Fruit fly (Drosophila melanogaster) whole organism, embryonic: ENCODE measurements around the gene CG14277.
A peak's percentile ranks its signal among the peaks of the same experiment; 100 is the strongest.

Source experiments
- Adf1 ChIP-seq: fragments of 200-800 bp; sonication (Bioruptor generic); IDR thresholded peaks from 2 replicates; pipeline ENCODE4 v1.3.6; 2022; ENCODE audit warnings: missing biosample characterization, missing genetic modification characterization
- BEAF-32 ChIP-seq: fragments of 200-800 bp; sonication (Bioruptor generic); optimal IDR thresholded peaks from 3 replicates; lab custom pipeline; 2017; ENCODE audit warnings: missing biosample characterization, missing genetic modification characterization, mild to moderate bottlenecking, moderate library complexity, missing genetic modification reagents
- Bteb2 ChIP-seq: fragments of 200-800 bp; sonication (Bioruptor generic); optimal IDR thresholded peaks from 2 replicates; lab custom pipeline; 2016; ENCODE audit warnings: missing biosample characterization, missing genetic modification characterization
- CG12104 ChIP-seq: fragments of 200-800 bp; sonication (Bioruptor generic); optimal IDR thresholded peaks from 3 replicates; lab custom pipeline; 2016; ENCODE audit warnings: missing biosample characterization, missing genetic modification characterization
- CG13296 ChIP-seq: fragments of 200-800 bp; sonication (Bioruptor generic); optimal IDR thresholded peaks from 3 replicates; lab custom pipeline; 2018; ENCODE audit warnings: missing biosample characterization, mild to moderate bottlenecking, missing genetic modification characterization
- CG13624 ChIP-seq: fragments of 200-800 bp; sonication (Bioruptor generic); optimal IDR thresholded peaks from 2 replicates; lab custom pipeline; 2016; ENCODE audit warnings: missing biosample characterization, missing genetic modification characterization
- CG13894 ChIP-seq: fragments of 200-800 bp; sonication (Bioruptor generic); optimal IDR thresholded peaks from 3 replicates; lab custom pipeline; 2018; ENCODE audit warnings: missing biosample characterization, mild to moderate bottlenecking, missing genetic modification characterization, moderate library complexity
- CG15269 ChIP-seq: fragments of 200-800 bp; sonication (Bioruptor generic); optimal IDR thresholded peaks from 2 replicates; lab custom pipeline; 2018; ENCODE audit warnings: missing biosample characterization, mild to moderate bottlenecking, missing genetic modification characterization, moderate library complexity
- CG1602 ChIP-seq: fragments of 200-800 bp; sonication (Bioruptor generic); optimal IDR thresholded peaks from 3 replicates; lab custom pipeline; 2016; ENCODE audit warnings: missing biosample characterization, missing genetic modification characterization
- CG18011 ChIP-seq: fragments of 200-800 bp; sonication (Bioruptor generic); optimal IDR thresholded peaks from 2 replicates; lab custom pipeline; 2017; ENCODE audit warnings: missing biosample characterization, missing genetic modification characterization, mild to moderate bottlenecking, moderate library complexity, missing genotype
- CG18476 ChIP-seq: fragments of 200-800 bp; sonication (Bioruptor generic); optimal IDR thresholded peaks from 2 replicates; lab custom pipeline; 2016; ENCODE audit warnings: missing biosample characterization, mild to moderate bottlenecking, missing genetic modification characterization
- CG18619 ChIP-seq: fragments of 200-800 bp; sonication (Bioruptor generic); optimal IDR thresholded peaks from 3 replicates; lab custom pipeline; 2017; ENCODE audit warnings: missing biosample characterization, mild to moderate bottlenecking, missing genetic modification characterization
- CG2712 ChIP-seq: fragments of 200-800 bp; optimal IDR thresholded peaks from 3 replicates; lab custom pipeline; 2019; ENCODE audit warnings: missing biosample characterization, mild to moderate bottlenecking, missing genetic modification characterization, moderate library complexity
- CG30020 ChIP-seq: fragments of 200-800 bp; optimal IDR thresholded peaks from 2 replicates; lab custom pipeline; 2019; ENCODE audit warnings: missing biosample characterization, mild to moderate bottlenecking, missing genetic modification characterization, moderate library complexity
- CG3065 ChIP-seq: fragments of 200-800 bp; sonication (Bioruptor generic); optimal IDR thresholded peaks from 2 replicates; lab custom pipeline; 2016; ENCODE audit warnings: missing biosample characterization, missing genetic modification characterization
- CG33213 ChIP-seq: fragments of 200-800 bp; sonication (Bioruptor generic); optimal IDR thresholded peaks from 3 replicates; lab custom pipeline; 2016; ENCODE audit warnings: missing biosample characterization, missing genetic modification characterization
- CG42726 ChIP-seq: fragments of 200-800 bp; sonication (Bioruptor generic); IDR thresholded peaks from 2 replicates; pipeline ENCODE4 v1.3.6; 2022; ENCODE audit warnings: missing biosample characterization, missing genetic modification characterization; ENCODE audit not compliant: partially characterized antibody
- CG5245 ChIP-seq: fragments of 200-800 bp; sonication (Bioruptor generic); optimal IDR thresholded peaks from 3 replicates; lab custom pipeline; 2016; ENCODE audit warnings: missing biosample characterization, missing genetic modification characterization
- CG6654 ChIP-seq: fragments of 200-800 bp; sonication (Bioruptor generic); optimal IDR thresholded peaks from 2 replicates; lab custom pipeline; 2017; ENCODE audit warnings: missing biosample characterization, mild to moderate bottlenecking, missing genetic modification characterization
- CG6813 ChIP-seq: fragments of 200-800 bp; sonication (Bioruptor generic); optimal IDR thresholded peaks from 2 replicates; lab custom pipeline; 2017; ENCODE audit warnings: missing biosample characterization, missing genetic modification characterization, mild to moderate bottlenecking, moderate library complexity, missing genetic modification reagents
- CG7271 ChIP-seq: fragments of 200-800 bp; sonication (Bioruptor generic); optimal IDR thresholded peaks from 2 replicates; lab custom pipeline; 2018; ENCODE audit warnings: missing biosample characterization, mild to moderate bottlenecking, missing genetic modification characterization, moderate library complexity
- CG9727 ChIP-seq: fragments of 200-800 bp; sonication (Bioruptor generic); optimal IDR thresholded peaks from 3 replicates; lab custom pipeline; 2017; ENCODE audit warnings: missing biosample characterization, mild to moderate bottlenecking, missing genetic modification characterization
- CG9797 ChIP-seq: fragments of 200-800 bp; sonication (Bioruptor generic); optimal IDR thresholded peaks from 3 replicates; lab custom pipeline; 2018; ENCODE audit warnings: missing biosample characterization, mild to moderate bottlenecking, missing genetic modification characterization
- D19B ChIP-seq: fragments of 200-800 bp; sonication (Bioruptor generic); optimal IDR thresholded peaks from 2 replicates; lab custom pipeline; 2017; ENCODE audit warnings: missing biosample characterization, mild to moderate bottlenecking, missing genetic modification characterization
- Ets65A ChIP-seq: fragments of 200-800 bp; sonication (Bioruptor generic); peaks from one replicate; lab custom pipeline; 2016; ENCODE audit warnings: missing biosample characterization, missing genetic modification characterization
- HLH3B ChIP-seq: fragments of 200-800 bp; sonication (Bioruptor generic); IDR thresholded peaks from 2 replicates; pipeline ENCODE4 v1.3.6; 2022; ENCODE audit warnings: missing biosample characterization, missing genetic modification characterization
- HLHmδ ChIP-seq: fragments of 200-800 bp; sonication (Bioruptor generic); optimal IDR thresholded peaks from 2 replicates; lab custom pipeline; 2018; ENCODE audit warnings: missing biosample characterization, mild to moderate bottlenecking, missing genetic modification characterization, moderate library complexity
- MESR4 ChIP-seq: fragments of 200-800 bp; sonication (Bioruptor generic); optimal IDR thresholded peaks from 2 replicates; lab custom pipeline; 2018; ENCODE audit warnings: missing biosample characterization, mild to moderate bottlenecking, missing genetic modification characterization, moderate library complexity
- Mes4 ChIP-seq: fragments of 200-800 bp; sonication (Bioruptor generic); optimal IDR thresholded peaks from 2 replicates; lab custom pipeline; 2016; ENCODE audit warnings: missing biosample characterization, missing genetic modification characterization
- Oli ChIP-seq: fragments of 200-800 bp; sonication (Bioruptor generic); optimal IDR thresholded peaks from 2 replicates; lab custom pipeline; 2018; ENCODE audit warnings: missing biosample characterization, mild to moderate bottlenecking, missing genetic modification characterization, moderate library complexity
- Sin3A ChIP-seq: fragments of >200 bp; optimal IDR thresholded peaks from 2 replicates; lab custom pipeline; 2018
- Tbp ChIP-seq: fragments of >200 bp; optimal IDR thresholded peaks from 2 replicates; lab custom pipeline; 2018; ENCODE audit warnings: missing biosample characterization, missing genetic modification characterization
- bsh ChIP-seq, 2 experiments: fragments of 200-800 bp; sonication (Bioruptor generic); optimal IDR thresholded peaks; 2 replicates each; lab custom pipeline; 2017 to 2018; ENCODE audit warnings: mild to moderate bottlenecking in 2 of 2, missing biosample characterization in 2 of 2, missing genetic modification characterization in 2 of 2, moderate library complexity in 1 of 2
- cato ChIP-seq: fragments of 200-800 bp; sonication (Bioruptor generic); optimal IDR thresholded peaks from 2 replicates; lab custom pipeline; 2016; ENCODE audit warnings: missing biosample characterization, missing genetic modification characterization, borderline replicate concordance
- chm ChIP-seq: fragments of 200-800 bp; sonication (Bioruptor generic); IDR thresholded peaks from 2 replicates; pipeline ENCODE4 v1.3.6; 2022; ENCODE audit warnings: missing biosample characterization, missing genetic modification characterization
- corto ChIP-seq: fragments of 200-800 bp; sonication (Bioruptor generic); optimal IDR thresholded peaks from 2 replicates; lab custom pipeline; 2016; ENCODE audit warnings: missing biosample characterization, mild to moderate bottlenecking, missing genetic modification characterization, moderate library complexity
- crol ChIP-seq: fragments of 200-800 bp; sonication (Bioruptor generic); IDR thresholded peaks from 2 replicates; pipeline ENCODE4 v1.3.6; 2022; ENCODE audit warnings: missing biosample characterization, missing genetic modification characterization
- dan ChIP-seq: fragments of 200-800 bp; sonication (Bioruptor generic); IDR thresholded peaks from 2 replicates; pipeline ENCODE4 v1.3.6; 2022; ENCODE audit warnings: missing biosample characterization, missing genetic modification characterization
- gfzf ChIP-seq: fragments of 200-800 bp; sonication (Bioruptor generic); optimal IDR thresholded peaks from 2 replicates; lab custom pipeline; 2016; ENCODE audit warnings: missing biosample characterization, mild to moderate bottlenecking, missing genetic modification characterization, moderate library complexity
- gro ChIP-seq: fragments of 200-800 bp; sonication (Bioruptor generic); optimal IDR thresholded peaks from 2 replicates; lab custom pipeline; 2016; ENCODE audit warnings: missing biosample characterization, missing genetic modification characterization
- hbn ChIP-seq: fragments of 200-800 bp; sonication (Bioruptor generic); IDR thresholded peaks from 2 replicates; pipeline ENCODE4 v1.3.6; 2022; ENCODE audit warnings: missing biosample characterization, missing genetic modification characterization; ENCODE audit not compliant: partially characterized antibody
- hth ChIP-seq: fragments of >200 bp; optimal IDR thresholded peaks from 2 replicates; lab custom pipeline; 2017; ENCODE audit warnings: inconsistent platforms
- jigr1 ChIP-seq: fragments of 200-800 bp; sonication (Bioruptor generic); IDR thresholded peaks from 3 replicates; pipeline ENCODE4 v1.3.6; 2022; ENCODE audit warnings: missing biosample characterization, missing genetic modification characterization
- kay ChIP-seq: fragments of 200-800 bp; sonication (Bioruptor generic); optimal IDR thresholded peaks from 2 replicates; lab custom pipeline; 2016; ENCODE audit warnings: missing biosample characterization, missing genetic modification characterization
- lbe ChIP-seq: fragments of 200-800 bp; sonication (Bioruptor generic); optimal IDR thresholded peaks from 2 replicates; lab custom pipeline; 2016; ENCODE audit warnings: missing biosample characterization, mild to moderate bottlenecking, missing genetic modification characterization
- sima ChIP-seq: fragments of 200-800 bp; sonication (Bioruptor generic); optimal IDR thresholded peaks from 2 replicates; lab custom pipeline; 2016; ENCODE audit warnings: missing biosample characterization, missing genetic modification characterization
- slbo ChIP-seq: fragments of 200-800 bp; sonication (Bioruptor generic); IDR thresholded peaks from 2 replicates; pipeline ENCODE4 v1.3.6; 2022; ENCODE audit warnings: missing biosample characterization, missing genetic modification characterization
- slou ChIP-seq: fragments of 200-800 bp; sonication (Bioruptor generic); optimal IDR thresholded peaks from 3 replicates; lab custom pipeline; 2016; ENCODE audit warnings: missing biosample characterization, missing genetic modification characterization
- tup ChIP-seq: fragments of 200-800 bp; sonication (Bioruptor generic); optimal IDR thresholded peaks from 2 replicates; lab custom pipeline; 2016; ENCODE audit warnings: missing biosample characterization, mild to moderate bottlenecking, missing genetic modification characterization, moderate library complexity
- wor ChIP-seq: fragments of 200-800 bp; sonication (Bioruptor generic); IDR thresholded peaks from 2 replicates; pipeline ENCODE4 v1.3.6; 2022; ENCODE audit warnings: missing biosample characterization, missing genetic modification characterization

CG14277 gene

dm6 chr2L:8277561-8278201, 35.4 kb downstream of the CG14277 start (continued):
- TF ChIP-seq Mes4 (peak; percentile 94), gfzf (GFP tag; lab: Kevin White, UChicago) (no peak), Ets65A (peak; percentile 98), CG3065 (GFP tag; lab: Kevin White, UChicago) (peak; percentile 95), HLHmδ (GFP tag; lab: Kevin White, UChicago) (peak; percentile 91), CG2712 (tag; lab: Kevin White, UChicago) (peak; percentile 98), CG13894 (peak; percentile 87), crol (GFP tag; lab: Robert Waterston, UW) (peak; percentile 84), gro (GFP tag; lab: Kevin White, UChicago) (peak; percentile 79), kay (GFP tag; lab: Kevin White, UChicago) (peak; percentile 97), bsh (GFP tag; optimal IDR thresholded peaks at IDR 0.05; lab: Kevin White, UChicago) (peak; percentile 97 to 99), CG30020 (tag; lab: Kevin White, UChicago) (peak; percentile 67), CG42726 (GFP tag; lab: Robert Waterston, UW) (0 out of 2 replicates have a peak, but pooled peaks have one; percentile 16), CG9727 (GFP tag; lab: Kevin White, UChicago) (peak; percentile 99), MESR4 (GFP tag; lab: Kevin White, UChicago) (peak; percentile 57), hth (lab: Kevin White, UChicago) (no peak), CG18619 (GFP tag; lab: Kevin White, UChicago) (peak; percentile 95), CG18011 (GFP tag; lab: Kevin White, UChicago) (peak; percentile 85), Sin3A (no peak), CG13296 (GFP tag; lab: Kevin White, UChicago) (peak; percentile 97), Adf1 (GFP tag; lab: Robert Waterston, UW) (peak; percentile 79), slou (peak; percentile 94), CG33213 (GFP tag; lab: Kevin White, UChicago) (peak; percentile 89), HLH3B (peak; percentile 99), CG6654 (peak; percentile 84), CG6813 (peak; percentile 98), CG1602 (GFP tag; lab: Kevin White, UChicago) (peak; percentile 99), CG12104 (GFP tag; lab: Kevin White, UChicago) (peak; percentile 98), dan (GFP tag; lab: Robert Waterston, UW) (no peak; the same call in 1 of the 2 replicates), cato (GFP tag; lab: Kevin White, UChicago) (peak; percentile 98), wor (GFP tag; lab: Robert Waterston, UW) (peak; percentile 97), Bteb2 (GFP tag; lab: Kevin White, UChicago) (peak; percentile 93), CG5245 (GFP tag; lab: Kevin White, UChicago) (peak; percentile 97), CG18476 (peak; percentile 97), BEAF-32 (peak; percentile 0), CG7271 (tag; lab: Kevin White, UChicago) (peak; percentile 92), jigr1 (GFP tag; lab: Robert Waterston, UW) (peak; percentile 95), D19B (GFP tag; lab: Kevin White, UChicago) (peak; percentile 77), CG9797 (GFP tag; lab: Kevin White, UChicago) (peak; percentile 61), tup (peak; percentile 97), corto (GFP tag; lab: Kevin White, UChicago) (peak; percentile 98), Tbp (GFP tag; lab: Kevin White, UChicago) (no peak), Oli (tag; lab: Kevin White, UChicago) (peak; percentile 98), sima (GFP tag; lab: Kevin White, UChicago) (peak; percentile 82), chm (peak; percentile 99), slbo (GFP tag; lab: Robert Waterston, UW) (peak; percentile 97), CG13624 (GFP tag; lab: Kevin White, UChicago) (peak; percentile 87), lbe (GFP tag; lab: Kevin White, UChicago) (peak; percentile 99), CG15269 (tag; lab: Kevin White, UChicago) (peak; percentile 99), hbn (GFP tag; lab: Robert Waterston, UW) (no peak)
